Worm (Caenorhabditis elegans) whole organism, young adult: ENCODE data around the gene zmp-5.

Experiments
- D2030.7 ChIP-seq: fragments of 200-800 bp; sonication (Bioruptor generic); IDR thresholded peaks from 2 replicates; pipeline ENCODE4 v1.3.6; 2022; ENCODE audit warnings: missing genetic modification reagents, missing genetic modification characterization, missing compliant biosample characterization
- F10E7.11 ChIP-seq: sonication (generic microtip); optimal IDR thresholded peaks from 2 replicates; lab custom pipeline; 2017; ENCODE audit warnings: mild to moderate bottlenecking, missing genetic modification characterization, moderate library complexity, missing compliant biosample characterization
- F33H1.4 ChIP-seq: fragments of 200-800 bp; sonication (Bioruptor generic); IDR thresholded peaks from 2 replicates; pipeline ENCODE4 v1.3.6; 2022; ENCODE audit warnings: missing genetic modification reagents, missing genetic modification characterization, missing compliant biosample characterization
- F55B11.4 ChIP-seq: sonication (generic microtip); optimal IDR thresholded peaks from 2 replicates; lab custom pipeline; 2016; ENCODE audit warnings: missing compliant biosample characterization, missing genetic modification characterization, borderline replicate concordance; ENCODE audit not compliant: insufficient read depth
- F57A8.1 ChIP-seq: fragments of 200-800 bp; sonication (Bioruptor generic); optimal IDR thresholded peaks from 2 replicates; lab custom pipeline; 2018; ENCODE audit warnings: mild to moderate bottlenecking, missing genetic modification characterization, moderate library complexity, missing compliant biosample characterization
- K12H6.12 ChIP-seq: fragments of 200-800 bp; sonication (Bioruptor generic); optimal IDR thresholded peaks from 2 replicates; lab custom pipeline; 2018; ENCODE audit warnings: mild to moderate bottlenecking, missing genetic modification characterization, missing compliant biosample characterization
- T26A5.8 ChIP-seq: sonication (generic microtip); optimal IDR thresholded peaks from 2 replicates; lab custom pipeline; 2016; ENCODE audit warnings: missing genetic modification characterization, missing compliant biosample characterization
- Y95B8A.8 ChIP-seq: fragments of 200-800 bp; sonication (Bioruptor generic); IDR thresholded peaks from 2 replicates; pipeline ENCODE4 v1.3.6; 2022; ENCODE audit warnings: missing genetic modification reagents, missing genetic modification characterization, missing compliant biosample characterization
- aptf-2 ChIP-seq: fragments of 200-800 bp; sonication (Bioruptor generic); conservative IDR thresholded peaks from 2 replicates; pipeline ENCODE4 v1.3.6; 2022; ENCODE audit warnings: missing genetic modification reagents, missing genetic modification characterization, missing compliant biosample characterization
- bed-1 ChIP-seq: fragments of 200-800 bp; sonication (Bioruptor generic); IDR thresholded peaks from 2 replicates; pipeline ENCODE4 v1.3.6; 2022; ENCODE audit warnings: missing genetic modification reagents, missing genetic modification characterization, missing compliant biosample characterization
- bed-2 ChIP-seq: fragments of 200-800 bp; sonication (Bioruptor generic); IDR thresholded peaks from 2 replicates; pipeline ENCODE4 v1.3.6; 2022; ENCODE audit warnings: missing genetic modification reagents, missing genetic modification characterization, missing compliant biosample characterization
- ceh-91 ChIP-seq: fragments of 200-800 bp; sonication (Bioruptor generic); IDR thresholded peaks from 2 replicates; pipeline ENCODE4 v1.3.6; 2022; ENCODE audit warnings: missing genetic modification reagents, missing genetic modification characterization, missing compliant biosample characterization
- chd-7 ChIP-seq: sonication (generic microtip); optimal IDR thresholded peaks from 2 replicates; lab custom pipeline; 2016; ENCODE audit warnings: mild to moderate bottlenecking, missing genetic modification characterization, moderate library complexity, missing compliant biosample characterization
- dox-1 ChIP-seq: fragments of 200-800 bp; sonication (Bioruptor generic); IDR thresholded peaks from 2 replicates; pipeline ENCODE4 v1.3.6; 2022; ENCODE audit warnings: missing genetic modification reagents, missing genetic modification characterization, missing compliant biosample characterization
- efl-1 ChIP-seq: fragments of 150-350 bp; optimal IDR thresholded peaks from 2 replicates; lab custom pipeline; 2014; ENCODE audit warnings: missing biosample characterization, missing genetic modification reagents, missing genetic modification characterization
- egl-18 ChIP-seq: fragments of 200-800 bp; sonication (Bioruptor generic); IDR thresholded peaks from 2 replicates; pipeline ENCODE4 v1.3.6; 2022; ENCODE audit warnings: missing genetic modification reagents, missing genetic modification characterization, missing compliant biosample characterization
- egl-44 ChIP-seq: fragments of 200-800 bp; sonication (Bioruptor generic); IDR thresholded peaks from 2 replicates; pipeline ENCODE4 v1.3.6; 2022; ENCODE audit warnings: missing genetic modification reagents, missing genetic modification characterization, missing compliant biosample characterization
- egrh-3 ChIP-seq: fragments of 200-800 bp; sonication (Bioruptor generic); IDR thresholded peaks from 2 replicates; pipeline ENCODE4 v1.3.6; 2022; ENCODE audit warnings: missing genetic modification reagents, missing genetic modification characterization, missing compliant biosample characterization
- hsf-1 ChIP-seq: fragments of 200-800 bp; sonication (Bioruptor generic); IDR thresholded peaks from 2 replicates; pipeline ENCODE4 v1.3.6; 2022; ENCODE audit warnings: missing genetic modification reagents, missing genetic modification characterization, missing compliant biosample characterization
- lin-54 ChIP-seq: fragments of 200-800 bp; sonication (Bioruptor generic); optimal IDR thresholded peaks from 2 replicates; lab custom pipeline; 2018; ENCODE audit warnings: mild to moderate bottlenecking, missing genetic modification characterization, missing compliant biosample characterization
- lir-1 ChIP-seq: fragments of 200-800 bp; sonication (Bioruptor generic); conservative IDR thresholded peaks from 2 replicates; pipeline ENCODE4 v1.3.6; 2022; ENCODE audit warnings: missing genetic modification reagents, missing genetic modification characterization, missing compliant biosample characterization
- lsl-1 ChIP-seq: fragments of 200-800 bp; sonication (Bioruptor generic); optimal IDR thresholded peaks from 2 replicates; lab custom pipeline; 2018; ENCODE audit warnings: mild to moderate bottlenecking, missing genetic modification characterization, moderate library complexity, missing compliant biosample characterization
- madf-10 ChIP-seq: sonication (generic microtip); optimal IDR thresholded peaks from 2 replicates; lab custom pipeline; 2016; ENCODE audit warnings: mild to moderate bottlenecking, missing genetic modification characterization, missing compliant biosample characterization
- mxl-1 ChIP-seq: sonication (generic microtip); optimal IDR thresholded peaks from 2 replicates; lab custom pipeline; 2016; ENCODE audit warnings: missing genetic modification characterization, missing compliant biosample characterization
- nfyb-1 ChIP-seq: fragments of 200-800 bp; sonication (Bioruptor generic); IDR thresholded peaks from 2 replicates; pipeline ENCODE4 v1.3.6; 2022; ENCODE audit warnings: missing genetic modification reagents, missing genetic modification characterization, missing compliant biosample characterization
- nhr-90 ChIP-seq: sonication (generic microtip); optimal IDR thresholded peaks from 2 replicates; lab custom pipeline; 2016; ENCODE audit warnings: missing genotype, mild to moderate bottlenecking, missing genetic modification characterization, missing compliant biosample characterization
- rpc-1 ChIP-seq, 2 experiments: fragments of 150-350 bp in 1 of 2; sonication (generic microtip) in 1 of 2; optimal IDR thresholded peaks; 2 replicates each; lab custom pipeline; 2014 to 2018; ENCODE audit warnings: missing biosample characterization in 1 of 2, missing genetic modification characterization in 1 of 2, missing genetic modification reagents in 1 of 2, missing genotype in 1 of 2
- sea-2 ChIP-seq: fragments of 200-800 bp; sonication (Bioruptor generic); IDR thresholded peaks from 2 replicates; pipeline ENCODE4 v1.3.6; 2022; ENCODE audit warnings: missing genetic modification characterization, missing compliant biosample characterization
- snpc-1.3 ChIP-seq: sonication (generic microtip); optimal IDR thresholded peaks from 2 replicates; lab custom pipeline; 2017; ENCODE audit warnings: missing genetic modification characterization, mild to moderate bottlenecking, missing compliant biosample characterization, antibody characterized with exemption, moderate library complexity, missing genotype, missing genetic modification reagents; ENCODE audit not compliant: insufficient read depth
- sptf-2 ChIP-seq: fragments of 200-800 bp; sonication (Bioruptor generic); optimal IDR thresholded peaks from 2 replicates; lab custom pipeline; 2018; ENCODE audit warnings: mild to moderate bottlenecking, missing genetic modification characterization, missing compliant biosample characterization
- xnd-1 ChIP-seq: sonication (generic microtip); optimal IDR thresholded peaks from 2 replicates; lab custom pipeline; 2016; ENCODE audit warnings: missing genotype, missing genetic modification reagents, missing genetic modification characterization, missing compliant biosample characterization
- zfh-2 ChIP-seq: fragments of 200-800 bp; sonication (Bioruptor generic); conservative IDR thresholded peaks from 2 replicates; pipeline ENCODE4 v1.3.6; 2022; ENCODE audit warnings: missing genetic modification reagents, missing genetic modification characterization, missing compliant biosample characterization
- ztf-25 ChIP-seq: fragments of 200-800 bp; sonication (Bioruptor generic); IDR thresholded peaks from 2 replicates; pipeline ENCODE4 v1.3.6; 2022; ENCODE audit warnings: missing genetic modification reagents, missing genetic modification characterization, missing compliant biosample characterization
- ztf-3 ChIP-seq: fragments of 200-800 bp; sonication (Bioruptor generic); optimal IDR thresholded peaks from 2 replicates; lab custom pipeline; 2018; ENCODE audit warnings: mild to moderate bottlenecking, missing genetic modification characterization, missing compliant biosample characterization
- ztf-6 ChIP-seq: fragments of 200-800 bp; sonication (Bioruptor generic); IDR thresholded peaks from 2 replicates; pipeline ENCODE4 v1.3.6; 2022; ENCODE audit warnings: missing genetic modification reagents, missing genetic modification characterization, missing compliant biosample characterization

The zmp-5 gene

ce11 chrX:12640459-12640858 is 6.5 kb upstream of the zmp-5 start, which contains the start of gene R09A8.5:
R09A8.5 (minus strand) TSS chrX:12640559.
- no peak for TF ChIP-seq D2030.7 (GFP tag; lab: Robert Waterston, UW)
- no peak for TF ChIP-seq rpc-1 (optimal IDR thresholded peaks at IDR 0.05; lab: Kevin White, UChicago)
- no peak for TF ChIP-seq rpc-1 (tag; optimal IDR thresholded peaks at IDR 0.05; lab: Kevin White, UChicago)
- no peak for TF ChIP-seq lsl-1 (GFP tag; lab: Kevin White, UChicago)
- no peak for TF ChIP-seq ztf-25 (GFP tag; lab: Robert Waterston, UW)
- TF ChIP-seq F55B11.4 (tag; lab: Kevin White, UChicago) = no peak
- no peak for TF ChIP-seq mxl-1
- TF ChIP-seq F57A8.1 = no peak
- TF ChIP-seq egl-18 (GFP tag; lab: Robert Waterston, UW) = no peak
- TF ChIP-seq, all 124 proteins: peak for 0

ce11 chrX:12640961-12641360 is 6.0 kb upstream of the zmp-5 start:
- TF ChIP-seq aptf-2 (GFP tag; lab: Robert Waterston, UW) (no peak), ztf-3 (no peak), xnd-1 (no peak), hsf-1 (GFP tag; lab: Robert Waterston, UW) (no peak), egl-44 (GFP tag; lab: Robert Waterston, UW) (no peak), F10E7.11 (tag; lab: Kevin White, UChicago) (no peak), ztf-6 (GFP tag; lab: Robert Waterston, UW) (no peak)

ce11 chrX:12642952-12643351 is 4.0 kb upstream of the zmp-5 start:
- TF ChIP-seq lin-54 (GFP tag; lab: Kevin White, UChicago) (no peak), T26A5.8 (tag; lab: Kevin White, UChicago) (no peak)

- TF ChIP-seq mxl-1 = no peak
- TF ChIP-seq zfh-2 = no peak
- TF ChIP-seq D2030.7 (GFP tag; lab: Robert Waterston, UW) = no peak
- TF ChIP-seq bed-1 (GFP tag; lab: Robert Waterston, UW) = no peak
- TF ChIP-seq efl-1 (GFP tag; lab: Kevin White, UChicago) = no peak
- no peak for TF ChIP-seq F33H1.4 (GFP tag; lab: Robert Waterston, UW)
- no peak for TF ChIP-seq nhr-90
- TF ChIP-seq snpc-1.3 (tag; lab: Kevin White, UChicago) = no peak
- no peak for TF ChIP-seq lir-1 (GFP tag; lab: Robert Waterston, UW)
- TF ChIP-seq xnd-1 = no peak
Measured at ce11 chrX:12645846-12646245, 1.1 kb upstream of the zmp-5 start.

ce11 chrX:12655339-12655875 is 8.5 kb downstream of the zmp-5 start:
- TF ChIP-seq F55B11.4 (tag; lab: Kevin White, UChicago) (no peak), zfh-2 (peak; percentile 97), sea-2 (GFP tag; lab: Robert Waterston, UW) (peak; percentile 75; the same call in 1 of the 2 replicates), dox-1 (GFP tag; lab: Robert Waterston, UW) (peak; percentile 52), madf-10 (tag; lab: Kevin White, UChicago) (peak; percentile 16), sptf-2 (GFP tag; lab: Kevin White, UChicago) (peak; percentile 3), bed-2 (GFP tag; lab: Robert Waterston, UW) (no peak), K12H6.12 (tag; lab: Kevin White, UChicago) (peak; percentile 3), D2030.7 (GFP tag; lab: Robert Waterston, UW) (peak; percentile 12; the same call in 1 of the 2 replicates), chd-7 (peak; percentile 2), egrh-3 (peak; percentile 67; the same call in 1 of the 2 replicates), ceh-91 (no peak), Y95B8A.8 (no peak), nfyb-1 (peak; percentile 46; the same call in 1 of the 2 replicates)
